Comparison of ENCODE assay signal across 6 worm cellular contexts in genomic region chrX:15939759-15940334, ce11.
TF ChIP-seq lines count a peak whose summit lies in the region.

No protein-coding gene starts in this region.

TF ChIP-seq in whole organism, L1 larva, 84 proteins besides CTCF, POLR2A, EP300 and RAD21:
- TF ChIP-seq mdl-1 (tag; optimal IDR thresholded peaks at IDR 0.05; lab: Kevin White, UChicago) (peak in 1 of 2 experiments; percentile 9), mef-2 (tag; optimal IDR thresholded peaks at IDR 0.05; lab: Kevin White, UChicago) (no peak), lin-35 (GFP tag; optimal IDR thresholded peaks at IDR 0.05; lab: Kevin White, UChicago) (peak in 1 of 2 experiments; percentile 26), elt-2 (tag; optimal IDR thresholded peaks at IDR 0.05; lab: Kevin White, UChicago) (peak; percentile 77), nhr-20 (tag; optimal IDR thresholded peaks at IDR 0.05; lab: Kevin White, UChicago) (peak; percentile 19)

TF ChIP-seq in whole organism, L2 larva, 48 proteins besides CTCF, POLR2A, EP300 and RAD21:
- TF ChIP-seq zag-1 (tag; optimal IDR thresholded peaks at IDR 0.05; lab: Kevin White, UChicago) (no peak), sma-9 (GFP tag; optimal IDR thresholded peaks at IDR 0.05; lab: Kevin White, UChicago) (peak; percentile 58), sma-9 (tag; optimal IDR thresholded peaks at IDR 0.05; lab: Kevin White, UChicago) (no peak), crh-2 (tag; optimal IDR thresholded peaks at IDR 0.05; lab: Kevin White, UChicago) (peak; percentile 13), F13H6.1 (tag; optimal IDR thresholded peaks at IDR 0.05; lab: Kevin White, UChicago) (peak; percentile 25), egl-27 (tag; optimal IDR thresholded peaks at IDR 0.05; lab: Kevin White, UChicago) (no peak), ZK546.5 (tag; optimal IDR thresholded peaks at IDR 0.05; lab: Kevin White, UChicago) (no peak), nhr-12 (tag; optimal IDR thresholded peaks at IDR 0.05; lab: Kevin White, UChicago) (no peak), sma-3 (GFP tag; optimal IDR thresholded peaks at IDR 0.05; lab: Kevin White, UChicago) (peak; percentile 11)

TF ChIP-seq in whole organism, L3 larva, 47 proteins besides CTCF, POLR2A, EP300 and RAD21:
- TF ChIP-seq pqm-1 (tag; optimal IDR thresholded peaks at IDR 0.05; lab: Kevin White, UChicago): peak; percentile 86
- no peak for TF ChIP-seq lsy-12 (tag; optimal IDR thresholded peaks at IDR 0.05; lab: Kevin White, UChicago)
- no peak for TF ChIP-seq snpc-4 (tag; optimal IDR thresholded peaks at IDR 0.05; lab: Kevin White, UChicago)
- TF ChIP-seq ceh-28 (tag; optimal IDR thresholded peaks at IDR 0.05; lab: Kevin White, UChicago): no peak
- TF ChIP-seq sea-2 (GFP tag; optimal IDR thresholded peaks at IDR 0.05; lab: Kevin White, UChicago): no peak
- no peak for TF ChIP-seq unc-62 (GFP tag; optimal IDR thresholded peaks at IDR 0.05; lab: Kevin White, UChicago)
- TF ChIP-seq eor-1 (tag; optimal IDR thresholded peaks at IDR 0.05; lab: Kevin White, UChicago): no peak
- no peak for TF ChIP-seq nhr-12 (tag; optimal IDR thresholded peaks at IDR 0.05; lab: Kevin White, UChicago)
- peak; percentile 30 for TF ChIP-seq jun-1 (tag; optimal IDR thresholded peaks at IDR 0.05; lab: Kevin White, UChicago)
- TF ChIP-seq pha-4 (tag; optimal IDR thresholded peaks at IDR 0.05; lab: Kevin White, UChicago): peak; percentile 64
- peak; percentile 84 for TF ChIP-seq elt-2 (tag; optimal IDR thresholded peaks at IDR 0.05; lab: Kevin White, UChicago)

TF ChIP-seq in whole organism, L4 larva, 104 proteins besides CTCF, POLR2A, EP300 and RAD21 (continues in another document):
- TF ChIP-seq tra-1 (GFP tag; IDR thresholded peaks at IDR 0.05; lab: Robert Waterston, UW): peak; percentile 42; the same call in 1 of the 2 replicates
- no peak for TF ChIP-seq nhr-111 (GFP tag; optimal IDR thresholded peaks at IDR 0.05; lab: Kevin White, UChicago)
- TF ChIP-seq pqm-1 (tag; optimal IDR thresholded peaks at IDR 0.05; lab: Kevin White, UChicago): peak; percentile 59
- TF ChIP-seq nhr-28 (tag; optimal IDR thresholded peaks at IDR 0.05; lab: Kevin White, UChicago): peak; percentile 76
- 0 out of 2 replicates have a peak, but pooled peaks have one; percentile 46 for TF ChIP-seq ceh-20 (GFP tag; IDR thresholded peaks at IDR 0.05; lab: Robert Waterston, UW)
- TF ChIP-seq zip-2 (tag; optimal IDR thresholded peaks at IDR 0.05; lab: Kevin White, UChicago): no peak
- peak; percentile 84 for TF ChIP-seq dmd-6 (GFP tag; IDR thresholded peaks at IDR 0.05; lab: Robert Waterston, UW)
- TF ChIP-seq hlh-11 (tag; optimal IDR thresholded peaks at IDR 0.05; lab: Kevin White, UChicago): peak; percentile 82
- no peak for TF ChIP-seq daf-16 (GFP tag; optimal IDR thresholded peaks at IDR 0.05; lab: Kevin White, UChicago)
- peak; percentile 94 for TF ChIP-seq daf-16 (tag; optimal IDR thresholded peaks at IDR 0.05; lab: Kevin White, UChicago)
- no peak for TF ChIP-seq Y5F2A.4 (GFP tag; optimal IDR thresholded peaks at IDR 0.05; lab: Kevin White, UChicago)
- TF ChIP-seq zfp-2 (tag; optimal IDR thresholded peaks at IDR 0.05; lab: Kevin White, UChicago): no peak
- peak in 1 of 2 experiments; percentile 38 for TF ChIP-seq hif-1 (tag; optimal IDR thresholded peaks at IDR 0.05; lab: Kevin White, UChicago)
- no peak for TF ChIP-seq nhr-25 (tag; optimal IDR thresholded peaks at IDR 0.05; lab: Kevin White, UChicago; ENCODE audit: borderline replicate concordance, insufficient read depth)
- TF ChIP-seq nhr-102 (tag; optimal IDR thresholded peaks at IDR 0.05; lab: Kevin White, UChicago): peak; percentile 95
- no peak for TF ChIP-seq vab-7 (GFP tag; IDR thresholded peaks at IDR 0.05; lab: Robert Waterston, UW)
- TF ChIP-seq daf-19 (GFP tag; conservative IDR thresholded peaks at IDR 0.05; lab: Robert Waterston, UW): no peak
- TF ChIP-seq arid-1 (GFP tag; conservative IDR thresholded peaks at IDR 0.05; lab: Robert Waterston, UW): no peak
- no peak for TF ChIP-seq skn-1 (tag; optimal IDR thresholded peaks at IDR 0.05; lab: Kevin White, UChicago)
- peak; percentile 69 for TF ChIP-seq dve-1 (tag; optimal IDR thresholded peaks at IDR 0.05; lab: Kevin White, UChicago; ENCODE audit: insufficient read depth)
- TF ChIP-seq nhr-48 (tag; optimal IDR thresholded peaks at IDR 0.05; lab: Kevin White, UChicago): peak; percentile 45
- peak in 1 of 2 experiments; percentile 33 for TF ChIP-seq mdl-1 (tag; optimal IDR thresholded peaks at IDR 0.05; lab: Kevin White, UChicago)

TF ChIP-seq in whole organism, late embryonic, 69 proteins besides CTCF, POLR2A, EP300 and RAD21:
- TF ChIP-seq pros-1 (tag; optimal IDR thresholded peaks at IDR 0.05; lab: Kevin White, UChicago): no peak
- peak; percentile 42 for TF ChIP-seq elt-2 (tag; optimal IDR thresholded peaks at IDR 0.05; lab: Kevin White, UChicago)

TF ChIP-seq in whole organism, young adult, 124 proteins besides CTCF, POLR2A, EP300 and RAD21:
- TF ChIP-seq unc-62 (GFP tag; optimal IDR thresholded peaks at IDR 0.05; lab: Kevin White, UChicago) (peak; percentile 2), snpc-4 (GFP tag; optimal IDR thresholded peaks at IDR 0.05; lab: Kevin White, UChicago) (no peak), snpc-4 (tag; optimal IDR thresholded peaks at IDR 0.05; lab: Kevin White, UChicago) (peak in 1 of 4 experiments; percentile 1), nhr-90 (tag; optimal IDR thresholded peaks at IDR 0.05; lab: Kevin White, UChicago) (peak; percentile 7), nhr-80 (tag; optimal IDR thresholded peaks at IDR 0.05; lab: Kevin White, UChicago) (peak; percentile 95), F39B2.1 (GFP tag; IDR thresholded peaks at IDR 0.05; lab: Robert Waterston, UW) (no peak), ZK185.1 (tag; optimal IDR thresholded peaks at IDR 0.05; lab: Kevin White, UChicago; ENCODE audit: poor library complexity, severe bottlenecking) (peak; percentile 22), let-607 (tag; optimal IDR thresholded peaks at IDR 0.05; lab: Kevin White, UChicago) (peak; percentile 28 to 39), Y95B8A.8 (GFP tag; IDR thresholded peaks at IDR 0.05; lab: Robert Waterston, UW) (0 out of 2 replicates have a peak, but pooled peaks have one; percentile 31), athp-1 (tag; optimal IDR thresholded peaks at IDR 0.05; lab: Kevin White, UChicago) (no peak)
TF ChIP-seq in whole organism, young adult: peak in this region for 7.
